Fruit fly (Drosophila melanogaster): Measurements from ENCODE around the gene Sqor.

Sqor gene

DNA sequence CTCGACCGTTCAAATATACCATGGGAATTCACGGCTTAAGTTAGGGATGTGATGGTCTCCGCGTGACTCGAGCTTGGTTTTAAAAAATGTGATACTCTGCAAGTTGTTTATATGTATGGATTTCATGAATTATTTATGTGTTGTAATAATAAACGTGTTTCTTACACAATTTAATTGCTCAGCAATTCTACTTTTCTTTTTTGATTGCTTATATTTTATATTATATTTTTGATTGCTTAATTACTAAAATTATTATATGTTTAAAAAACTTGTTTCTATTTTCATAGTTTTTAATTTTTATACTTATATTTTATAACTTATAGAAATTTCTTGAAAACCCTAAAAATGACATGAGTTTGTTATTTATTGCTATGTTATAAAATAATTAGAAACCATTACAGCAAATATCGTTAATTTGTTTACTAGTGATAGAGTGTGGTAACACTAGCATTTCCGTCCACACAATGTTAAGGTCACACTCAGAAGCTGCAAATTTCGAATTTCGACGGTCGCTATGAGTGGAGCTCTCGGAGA, 14.4 kb downstream of the Sqor start, which contains the start of the genes ago and CG1265:
Gene ago (minus strand): TSS at position 6 of the 534 bp plus-strand sequence.
Gene CG1265 (plus strand): TSS at position 476 of the 534 bp plus-strand sequence.
- TF ChIP-seq noc (tag; optimal IDR thresholded peaks at IDR 0.05): no peak

DNA sequence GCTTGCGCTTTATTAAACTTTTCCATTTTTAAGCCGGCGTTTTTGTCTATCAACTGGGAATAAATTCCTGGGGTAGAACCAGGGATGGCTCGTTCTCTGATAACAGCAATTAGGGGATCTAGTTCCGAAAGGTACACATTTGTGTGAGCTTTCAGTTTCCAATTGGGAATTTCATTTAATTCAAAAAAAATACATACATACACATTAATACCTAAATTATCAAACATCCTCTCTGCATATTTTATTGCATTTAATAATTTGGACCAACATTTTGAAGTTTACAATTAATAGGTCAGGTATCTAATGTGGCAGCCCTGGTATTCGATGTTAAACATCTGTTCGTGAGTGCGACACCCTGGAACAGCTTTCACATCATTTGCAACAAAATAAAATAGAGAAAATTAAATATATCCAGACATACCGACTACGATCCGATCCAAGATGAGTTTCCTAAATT, 19.2 kb downstream of the Sqor start, which contains the start of the genes CG15011 and CG1309:
Gene CG15011 (minus strand): TSS at position 51 of the 457 bp plus-strand sequence.
Gene CG1309 (plus strand): TSS at position 329 of the 457 bp plus-strand sequence.
- TF ChIP-seq noc (tag; optimal IDR thresholded peaks at IDR 0.05): peak; percentile 87

DNA sequence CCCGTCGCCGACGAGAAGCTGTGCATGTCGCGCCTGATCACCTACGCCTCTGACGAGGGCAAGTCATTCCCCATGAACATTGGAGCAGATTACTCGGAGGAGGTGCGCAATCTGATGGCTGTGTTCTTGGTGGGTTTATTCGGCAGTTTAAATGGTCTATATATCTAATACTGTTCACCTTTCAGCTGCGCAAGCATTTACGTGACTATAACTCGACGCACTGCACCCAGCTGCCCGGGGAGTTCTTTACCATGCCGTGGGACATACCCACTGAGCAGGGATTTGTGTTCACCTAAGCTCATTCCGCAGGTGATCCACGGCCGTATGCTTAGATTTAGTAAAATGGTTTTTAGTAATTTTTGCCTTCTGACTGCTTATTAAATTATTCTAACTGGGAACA, 21.2 kb downstream of the Sqor start:
- no peak for TF ChIP-seq noc (tag; optimal IDR thresholded peaks at IDR 0.05)

DNA sequence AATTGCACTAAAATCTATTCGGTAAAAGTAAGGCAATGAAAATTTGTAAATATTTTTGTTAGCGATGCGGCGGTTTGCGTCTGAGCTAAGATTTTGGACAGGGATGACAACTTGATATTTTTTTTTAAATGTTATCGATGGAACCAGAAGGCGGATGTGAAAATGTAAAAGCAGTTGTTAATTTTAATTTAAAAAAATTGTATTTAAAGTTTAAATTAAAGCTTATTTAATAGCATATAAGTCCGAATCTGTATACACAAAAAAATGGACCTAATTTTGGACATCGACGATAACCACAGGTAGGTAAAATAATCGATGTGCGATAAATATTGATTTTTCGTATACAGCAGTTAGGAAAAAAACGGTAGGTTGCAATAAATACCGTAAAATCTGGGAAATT, 22.4 kb downstream of the Sqor start, which contains the start of the genes CG11586 and VhaM9.7-a:
Gene CG11586 (minus strand): TSS at position 87 of the 400 bp plus-strand sequence.
Gene VhaM9.7-a (plus strand): TSS at position 322 of the 400 bp plus-strand sequence.
- TF ChIP-seq noc (tag; optimal IDR thresholded peaks at IDR 0.05): no peak

DNA sequence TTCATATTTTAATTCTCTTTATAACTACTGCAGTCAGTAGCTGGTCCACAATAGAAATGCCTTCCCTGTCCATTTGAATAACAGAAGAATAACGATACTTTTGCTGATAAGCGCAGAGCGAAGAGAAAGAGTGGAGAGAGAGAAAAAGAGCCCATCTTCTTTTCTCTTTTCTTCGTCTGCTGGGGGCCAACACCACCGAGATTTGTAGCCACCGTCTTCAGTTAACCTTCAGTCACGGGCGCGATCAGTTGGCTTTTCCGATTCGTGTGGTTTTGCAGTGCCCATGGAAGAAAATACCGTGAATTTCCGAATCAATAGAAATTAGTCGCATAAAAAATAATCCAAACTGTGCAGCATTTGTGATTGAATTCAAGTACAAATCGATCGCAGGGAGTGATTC, 23.5 kb downstream of the Sqor start, which contains the start of gene CG1273:
Gene CG1273 (plus strand): TSS at position 218 of the 400 bp plus-strand sequence.
- no peak for TF ChIP-seq noc (tag; optimal IDR thresholded peaks at IDR 0.05)

DNA sequence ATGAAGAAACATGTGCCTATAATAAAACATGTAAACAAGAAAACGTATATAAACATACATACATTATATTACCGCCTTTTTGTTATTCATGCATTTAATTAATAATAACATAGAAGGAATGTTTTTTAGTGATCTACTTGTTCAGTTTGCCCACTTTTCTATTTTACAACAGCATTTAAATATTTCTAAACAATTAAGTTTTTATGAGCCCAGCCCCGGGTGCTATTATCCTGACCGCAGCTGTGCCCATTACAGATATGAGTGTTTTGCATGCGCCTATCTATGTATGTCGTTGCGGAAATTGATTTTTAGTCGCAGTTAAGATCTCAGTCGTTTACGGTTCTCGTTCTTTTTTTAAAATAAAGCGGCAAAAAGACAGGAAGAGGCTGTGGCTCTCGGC, 25.0 kb downstream of the Sqor start:
- no peak for TF ChIP-seq noc (tag; optimal IDR thresholded peaks at IDR 0.05)

DNA sequence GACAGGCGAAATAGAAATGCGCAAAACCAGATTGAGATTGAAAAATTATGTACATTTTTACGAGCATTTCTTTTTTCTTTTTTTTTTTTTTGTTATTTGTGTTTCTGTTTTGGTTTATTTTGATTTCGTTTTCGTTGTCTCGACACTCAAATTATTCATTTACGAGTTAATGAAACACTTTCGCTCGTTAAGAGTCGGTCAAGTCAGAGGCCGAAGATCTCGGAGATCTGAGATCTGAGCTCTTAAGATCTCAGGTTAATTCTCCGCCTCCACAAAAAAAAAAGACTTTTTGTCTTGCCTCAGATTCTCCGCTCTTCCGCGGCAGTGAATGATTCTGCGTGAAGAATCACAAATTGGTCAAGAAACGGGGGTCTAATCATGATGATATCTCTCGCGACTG, 25.9 kb downstream of the Sqor start:
- no peak for TF ChIP-seq noc (tag; optimal IDR thresholded peaks at IDR 0.05)

DNA sequence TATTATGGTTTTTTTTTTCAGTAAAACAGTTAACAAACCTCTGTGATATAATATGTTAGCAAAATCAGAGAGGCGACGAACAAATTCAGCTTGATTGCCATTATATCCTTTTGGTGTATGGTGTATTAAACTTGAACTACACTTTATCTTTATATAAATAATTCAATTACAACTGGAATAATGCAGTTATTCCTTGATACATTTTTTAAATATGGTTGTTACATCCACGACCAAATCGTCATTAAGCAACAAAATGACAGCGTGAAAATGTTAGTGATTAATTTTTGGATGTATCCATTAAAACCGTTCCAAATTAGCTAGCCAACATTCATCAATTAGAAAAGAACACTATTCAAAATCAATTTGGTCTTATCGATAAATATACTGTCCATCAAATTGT, 27.4 kb downstream of the Sqor start, which contains the start of gene CG33764:
Gene CG33764 (minus strand): TSS at position 101 of the 400 bp plus-strand sequence.
- TF ChIP-seq noc (tag; optimal IDR thresholded peaks at IDR 0.05): no peak

DNA sequence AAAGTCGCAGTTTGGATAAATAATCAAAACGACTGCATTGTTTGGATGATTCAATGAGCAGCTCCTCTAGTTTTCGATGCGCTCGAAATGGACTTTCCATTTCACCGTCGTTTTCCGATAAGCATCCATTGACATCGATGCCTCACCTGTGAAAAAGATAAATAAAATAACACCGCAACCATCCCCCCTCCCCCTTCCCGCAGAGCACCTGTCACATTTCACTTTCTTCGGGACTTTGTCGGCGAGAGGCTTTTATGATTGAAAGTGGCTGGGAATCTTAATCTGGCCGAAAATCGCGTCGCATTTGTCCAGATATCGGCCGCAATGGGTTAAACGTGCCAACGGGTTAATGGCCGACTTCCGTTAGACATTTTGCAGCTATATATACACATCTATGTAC, 29.2 kb downstream of the Sqor start:
- TF ChIP-seq noc (tag; optimal IDR thresholded peaks at IDR 0.05): no peak

DNA sequence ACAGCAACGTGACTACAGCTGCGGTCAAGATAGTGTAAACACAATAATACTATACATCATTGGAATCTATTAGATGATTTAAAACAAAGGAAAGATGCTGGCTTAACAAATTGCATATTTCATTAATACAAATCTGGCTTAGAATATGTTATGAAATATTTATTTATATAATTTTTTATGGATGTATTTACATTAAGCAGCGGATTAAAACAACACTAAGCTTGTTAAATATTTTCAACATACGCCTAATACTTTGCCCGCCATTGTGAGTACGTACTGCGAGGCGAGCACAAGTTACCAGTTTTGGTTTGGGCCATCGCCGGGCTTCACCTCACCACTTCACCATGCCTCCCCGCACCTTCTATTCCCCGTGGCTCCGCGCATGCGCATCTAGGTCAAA, 29.9 kb downstream of the Sqor start:
- peak; percentile 90 for TF ChIP-seq noc (tag; optimal IDR thresholded peaks at IDR 0.05)

DNA sequence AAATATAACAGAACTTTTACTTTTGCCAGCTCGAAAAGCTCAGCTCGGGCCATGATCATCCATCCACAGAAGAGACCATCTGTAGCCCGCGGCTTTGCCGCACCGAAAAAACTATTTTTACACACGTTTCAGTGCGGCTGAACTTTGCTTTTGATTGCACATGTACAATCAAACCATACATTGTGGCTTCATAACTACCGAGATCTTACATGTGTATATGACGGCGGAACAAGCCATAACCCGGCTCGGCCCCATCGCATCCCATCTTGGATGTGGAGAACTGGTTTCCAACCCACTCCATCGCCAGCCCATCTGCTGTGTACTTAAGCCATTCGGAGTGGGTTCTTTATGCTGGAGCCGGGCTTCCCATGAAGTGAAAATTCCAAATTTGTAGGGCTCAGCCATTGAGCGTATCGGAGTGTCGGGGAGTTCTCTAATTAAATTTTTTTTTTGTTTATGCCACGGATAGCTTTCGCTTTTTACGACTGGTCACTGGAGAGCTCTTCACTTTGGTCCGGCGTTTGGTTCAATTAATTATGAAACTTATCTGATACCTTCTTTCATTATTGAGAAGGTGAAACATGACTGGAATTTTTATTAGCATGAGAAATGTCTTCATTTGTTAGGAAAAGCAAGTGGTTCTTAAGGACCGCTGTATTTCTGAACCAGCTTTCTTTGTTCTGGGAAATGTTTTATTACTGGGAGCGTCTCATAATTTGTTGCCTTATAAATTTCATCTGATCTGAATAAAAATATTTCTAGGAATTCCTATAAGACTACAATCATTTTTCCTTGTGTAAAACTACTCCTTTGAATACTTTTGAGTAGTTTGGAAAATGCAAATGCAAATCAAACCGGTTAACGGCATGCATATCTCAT, 31.2 kb downstream of the Sqor start:
- TF ChIP-seq noc (tag; optimal IDR thresholded peaks at IDR 0.05): no peak

DNA sequence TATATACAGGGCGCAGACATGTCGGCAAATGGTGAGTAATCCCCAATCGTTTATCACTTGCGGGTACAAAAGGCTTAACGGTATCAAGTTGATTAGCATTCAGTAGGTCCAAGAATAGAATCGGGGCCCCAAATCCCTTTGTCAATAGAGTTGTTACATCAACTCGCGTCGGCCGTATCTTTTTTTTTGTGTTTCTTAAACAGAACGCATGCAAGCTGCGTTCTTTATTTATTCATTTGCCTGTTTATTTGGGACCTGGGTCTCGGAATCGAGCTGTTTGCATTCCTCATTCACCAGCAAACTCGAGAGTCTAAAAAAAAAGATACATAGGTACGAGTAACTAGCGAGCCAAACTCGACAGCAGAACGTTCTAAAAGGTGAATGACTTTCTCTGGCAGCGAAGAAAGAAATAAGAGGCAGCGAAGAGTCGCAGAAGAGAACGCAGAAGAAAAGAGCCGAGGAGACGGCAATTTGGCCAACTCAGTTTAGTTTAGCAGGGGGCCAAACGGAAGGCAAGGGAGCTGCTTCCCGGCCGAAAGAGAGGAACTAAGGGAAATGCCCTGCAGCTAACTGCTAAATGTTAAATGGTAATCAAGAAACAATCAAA, 32.3 kb downstream of the Sqor start:
- TF ChIP-seq noc (tag; optimal IDR thresholded peaks at IDR 0.05): no peak

DNA sequence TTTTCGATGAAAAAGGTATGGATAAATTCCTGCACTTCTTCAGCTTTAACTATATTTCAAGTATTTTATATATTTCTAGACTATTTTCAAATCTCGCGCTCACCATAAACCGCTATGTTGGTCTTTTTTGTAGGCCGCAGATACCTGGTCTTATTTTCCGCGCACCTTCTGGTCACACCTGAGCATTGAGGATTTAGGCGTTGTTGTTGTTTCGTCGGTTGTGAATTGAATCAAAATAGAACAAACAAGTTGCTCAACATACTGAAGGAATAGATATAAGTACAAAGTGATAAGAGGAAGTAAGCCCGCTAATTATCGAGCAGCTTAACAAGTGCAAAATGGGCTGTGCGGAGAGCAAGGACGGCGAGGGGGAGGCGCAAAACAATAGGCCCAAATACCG, 37.8 kb downstream of the Sqor start, which contains the start of gene Ctl1:
Gene Ctl1 (plus strand): TSS at position 167 of the 400 bp plus-strand sequence.
- TF ChIP-seq noc (tag; optimal IDR thresholded peaks at IDR 0.05): no peak

DNA sequence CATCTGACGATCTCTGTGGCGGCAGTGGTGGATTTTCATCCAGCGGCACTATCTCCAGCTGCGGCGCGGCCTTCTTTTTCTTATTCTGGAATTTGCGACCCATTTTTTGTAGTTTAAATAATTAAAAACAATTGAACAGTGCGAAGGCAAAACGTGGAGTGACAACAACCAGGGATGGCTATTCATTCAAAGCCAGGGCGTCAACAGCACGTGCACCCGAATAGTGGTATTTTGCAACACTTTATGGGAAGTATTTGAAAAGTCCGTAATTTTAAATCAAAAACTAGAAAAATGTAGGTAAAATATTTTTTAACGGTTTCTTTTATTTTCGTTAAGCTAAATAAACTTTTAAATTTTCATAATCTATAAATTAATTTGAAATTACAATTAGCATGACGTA, 42.7 kb downstream of the Sqor start, which contains the start of gene CG11583:
Gene CG11583 (minus strand): TSS at position 191 of the 400 bp plus-strand sequence.
- TF ChIP-seq noc (tag; optimal IDR thresholded peaks at IDR 0.05): no peak

DNA sequence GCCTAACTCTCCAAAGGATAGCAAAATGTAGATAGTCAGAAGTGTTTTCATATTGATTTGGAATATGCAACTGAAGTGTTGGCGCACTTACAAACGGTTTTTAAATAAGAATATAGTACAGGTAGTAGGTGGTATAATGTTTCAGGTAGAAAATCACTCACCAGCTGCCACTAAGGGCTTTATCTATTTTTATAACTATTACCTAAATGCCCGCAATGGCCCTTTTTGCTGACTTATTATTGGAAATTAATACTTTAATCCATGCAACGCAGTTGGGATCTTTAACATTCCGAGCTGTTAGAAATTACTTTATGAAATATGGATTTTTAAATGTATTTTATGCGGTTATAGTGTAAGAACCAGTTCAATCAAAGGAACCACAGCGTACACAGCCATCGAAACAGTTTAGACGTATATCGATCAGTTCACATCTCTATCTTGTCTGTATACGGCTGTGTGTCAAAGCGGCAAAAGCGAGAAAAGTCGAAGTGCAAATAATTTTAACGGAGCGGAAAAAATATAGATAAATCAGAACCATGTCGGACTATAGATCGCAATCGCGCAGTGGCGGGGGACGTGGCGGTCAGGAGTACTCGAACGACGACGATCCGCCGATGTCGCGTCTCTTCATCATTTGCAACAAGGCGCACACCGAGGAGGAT, 43.6 kb downstream of the Sqor start, which contains the start of the genes srw and CG1316:
Gene srw (minus strand): TSS at position 51 of the 662 bp plus-strand sequence.
Gene CG1316 (plus strand): TSS at position 424 of the 662 bp plus-strand sequence.
- TF ChIP-seq noc (tag; optimal IDR thresholded peaks at IDR 0.05): no peak
